Worm (Caenorhabditis elegans): Measurements from ENCODE around the gene B0353.1.
A peak's percentile ranks its signal among the peaks of the same experiment; 100 is the strongest.

- no peak for TF ChIP-seq nhr-28 (tag; optimal IDR thresholded peaks at IDR 0.05)
- TF ChIP-seq ama-1 (optimal IDR thresholded peaks at IDR 0.05), result no peak
- no peak for TF ChIP-seq elt-3 (tag; optimal IDR thresholded peaks at IDR 0.05)
- TF ChIP-seq elt-1 (tag; optimal IDR thresholded peaks at IDR 0.05), result peak; percentile 85
- TF ChIP-seq skn-1 (tag; optimal IDR thresholded peaks at IDR 0.05), result no peak
- no peak for TF ChIP-seq egl-27 (tag; optimal IDR thresholded peaks at IDR 0.05)
- TF ChIP-seq nhr-43 (tag; optimal IDR thresholded peaks at IDR 0.05; ENCODE audit: poor library complexity, severe bottlenecking), result no peak
- TF ChIP-seq fkh-10 (GFP tag; optimal IDR thresholded peaks at IDR 0.05), result no peak
- no peak for TF ChIP-seq tbx-2 (tag; optimal IDR thresholded peaks at IDR 0.05)
- TF ChIP-seq nhr-77 (tag; optimal IDR thresholded peaks at IDR 0.05), result no peak
- TF ChIP-seq eor-1 (tag; optimal IDR thresholded peaks at IDR 0.05), result no peak
- no peak for TF ChIP-seq unc-39 (tag; optimal IDR thresholded peaks at IDR 0.05)
These were observed 8.0 kb upstream of the B0353.1 start for ce11 chrIII:547709-548108.
